Worm (Caenorhabditis elegans) whole organism, L4 larva: ENCODE data around the gene K10D2.5.

Experiments
- F10B5.3 ChIP-seq: sonication (generic microtip); optimal IDR thresholded peaks from 2 replicates; lab custom pipeline; 2016; ENCODE audit warnings: mild to moderate bottlenecking, missing genetic modification characterization, missing compliant biosample characterization
- F26F4.8 ChIP-seq: fragments of 200-800 bp; sonication (Bioruptor generic); conservative IDR thresholded peaks from 2 replicates; pipeline ENCODE4 v1.3.6; 2022; ENCODE audit warnings: missing genetic modification characterization, missing compliant biosample characterization
- F37D6.2 ChIP-seq: sonication (generic microtip); optimal IDR thresholded peaks from 2 replicates; lab custom pipeline; 2016; ENCODE audit warnings: mild to moderate bottlenecking, missing genetic modification characterization, missing compliant biosample characterization
- T20F7.1 ChIP-seq: fragments of 200-800 bp; sonication (Bioruptor generic); optimal IDR thresholded peaks from 2 replicates; lab custom pipeline; 2018; ENCODE audit warnings: mild to moderate bottlenecking, missing genetic modification characterization, missing compliant biosample characterization
- T26A8.4 ChIP-seq: fragments of 200-800 bp; sonication (Bioruptor generic); IDR thresholded peaks from 2 replicates; pipeline ENCODE4 v1.3.6; 2022; ENCODE audit warnings: missing genetic modification characterization, missing compliant biosample characterization
- Y105C5A.15 ChIP-seq: fragments of 200-800 bp; sonication (Bioruptor generic); IDR thresholded peaks from 2 replicates; pipeline ENCODE4 v1.3.6; 2022; ENCODE audit warnings: missing genetic modification characterization, missing compliant biosample characterization
- ZK337.2 ChIP-seq: fragments of 200-800 bp; sonication (Bioruptor generic); IDR thresholded peaks from 2 replicates; pipeline ENCODE4 v1.3.6; 2022; ENCODE audit warnings: missing genetic modification reagents, missing genetic modification characterization, missing compliant biosample characterization
- aha-1 ChIP-seq: fragments of 150-350 bp; peaks from one replicate; lab custom pipeline; 2014; ENCODE audit warnings: missing biosample characterization, missing genetic modification characterization
- ceh-82 ChIP-seq: sonication (generic microtip); optimal IDR thresholded peaks from 2 replicates; lab custom pipeline; 2017; ENCODE audit warnings: missing biosample characterization, missing genetic modification characterization
- daf-12 ChIP-seq: fragments of 150-350 bp; optimal IDR thresholded peaks from 2 replicates; lab custom pipeline; 2014; ENCODE audit warnings: missing biosample characterization, missing genetic modification reagents, missing genetic modification characterization
- daf-16 ChIP-seq, 3 experiments: sonication (generic microtip); optimal IDR thresholded peaks; 2 replicates each; lab custom pipeline; 2016 to 2017; ENCODE audit warnings: missing genetic modification characterization in 3 of 3, missing genetic modification reagents in 3 of 3, mild to moderate bottlenecking in 2 of 3, missing compliant biosample characterization in 2 of 3, missing biosample characterization in 1 of 3, moderate library complexity in 1 of 3
- dmd-6 ChIP-seq: fragments of 200-800 bp; sonication (Bioruptor generic); IDR thresholded peaks from 2 replicates; pipeline ENCODE4 v1.3.6; 2022; ENCODE audit warnings: missing genetic modification reagents, missing genetic modification characterization, missing compliant biosample characterization
- dmd-8 ChIP-seq: fragments of 200-800 bp; sonication (Bioruptor generic); IDR thresholded peaks from 2 replicates; pipeline ENCODE4 v1.3.6; 2022; ENCODE audit warnings: missing genetic modification characterization, missing compliant biosample characterization
- dpl-1 ChIP-seq: fragments of 150-350 bp; optimal IDR thresholded peaks from 2 replicates; lab custom pipeline; 2014; ENCODE audit warnings: missing biosample characterization, missing genetic modification reagents, missing genetic modification characterization
- dve-1 ChIP-seq: sonication (generic microtip); optimal IDR thresholded peaks from 2 replicates; lab custom pipeline; 2017; ENCODE audit warnings: antibody characterized with exemption, mild to moderate bottlenecking, missing genetic modification characterization, missing compliant biosample characterization; ENCODE audit not compliant: insufficient read depth
- egl-27 ChIP-seq: sonication (generic microtip); optimal IDR thresholded peaks from 3 replicates; lab custom pipeline; 2017; ENCODE audit warnings: missing biosample characterization, missing genetic modification reagents, missing genetic modification characterization
- fkh-10 ChIP-seq: fragments of 150-350 bp; optimal IDR thresholded peaks from 2 replicates; lab custom pipeline; 2014; ENCODE audit warnings: missing biosample characterization, missing genetic modification reagents, missing genetic modification characterization
- hlh-11 ChIP-seq: fragments of 200-800 bp; sonication (Bioruptor generic); optimal IDR thresholded peaks from 2 replicates; lab custom pipeline; 2018; ENCODE audit warnings: mild to moderate bottlenecking, missing genetic modification characterization, missing compliant biosample characterization
- hlh-30 ChIP-seq: sonication (generic microtip); optimal IDR thresholded peaks from 2 replicates; lab custom pipeline; 2017; ENCODE audit warnings: antibody characterized with exemption, mild to moderate bottlenecking, missing genetic modification characterization, missing compliant biosample characterization; ENCODE audit not compliant: insufficient read depth
- lin-38 ChIP-seq: fragments of 200-800 bp; sonication (Bioruptor generic); IDR thresholded peaks from 2 replicates; pipeline ENCODE4 v1.3.6; 2022; ENCODE audit warnings: missing genetic modification reagents, missing genetic modification characterization, missing compliant biosample characterization
- lir-3 ChIP-seq: sonication (generic microtip); optimal IDR thresholded peaks from 2 replicates; lab custom pipeline; 2016; ENCODE audit warnings: mild to moderate bottlenecking, missing genetic modification characterization, missing compliant biosample characterization
- mdl-1 ChIP-seq, 2 experiments: fragments of 150-350 bp in 1 of 2; sonication (generic microtip) in 1 of 2; optimal IDR thresholded peaks; 2 replicates each; lab custom pipeline; 2014 to 2017; ENCODE audit warnings: missing biosample characterization in 2 of 2, missing genetic modification characterization in 2 of 2
- mxl-3 ChIP-seq: fragments of 200-800 bp; sonication (Bioruptor generic); optimal IDR thresholded peaks from 2 replicates; lab custom pipeline; 2018; ENCODE audit warnings: mild to moderate bottlenecking, missing genetic modification characterization, missing compliant biosample characterization
- nhr-11 ChIP-seq: fragments of 150-350 bp; optimal IDR thresholded peaks from 2 replicates; lab custom pipeline; 2014; ENCODE audit warnings: missing biosample characterization, missing genetic modification characterization
- nhr-25 ChIP-seq: sonication (generic microtip); optimal IDR thresholded peaks from 2 replicates; lab custom pipeline; 2017; ENCODE audit warnings: missing genetic modification characterization, mild to moderate bottlenecking, missing compliant biosample characterization, antibody characterized with exemption, moderate library complexity, borderline replicate concordance; ENCODE audit not compliant: insufficient read depth
- nhr-28 ChIP-seq: fragments of 150-350 bp; optimal IDR thresholded peaks from 2 replicates; lab custom pipeline; 2014; ENCODE audit warnings: missing biosample characterization, missing genetic modification characterization
- nhr-6 ChIP-seq: fragments of 150-350 bp; optimal IDR thresholded peaks from 2 replicates; lab custom pipeline; 2014; ENCODE audit warnings: missing biosample characterization, missing genetic modification characterization
- nhr-76 ChIP-seq: fragments of 150-350 bp; optimal IDR thresholded peaks from 2 replicates; lab custom pipeline; 2014; ENCODE audit warnings: missing biosample characterization, missing genetic modification characterization
- pqm-1 ChIP-seq: sonication (generic microtip); optimal IDR thresholded peaks from 2 replicates; lab custom pipeline; 2017; ENCODE audit warnings: missing biosample characterization, missing genetic modification characterization
- saeg-2 ChIP-seq: fragments of 200-800 bp; sonication (Bioruptor generic); IDR thresholded peaks from 2 replicates; pipeline ENCODE4 v1.3.6; 2022; ENCODE audit warnings: missing genetic modification reagents, missing genetic modification characterization, missing compliant biosample characterization
- sdz-12 ChIP-seq: fragments of 200-800 bp; sonication (Bioruptor generic); optimal IDR thresholded peaks from 2 replicates; lab custom pipeline; 2018; ENCODE audit warnings: mild to moderate bottlenecking, missing genetic modification characterization, missing compliant biosample characterization
- snpc-4 ChIP-seq: fragments of 150-350 bp; optimal IDR thresholded peaks from 2 replicates; lab custom pipeline; 2014; ENCODE audit warnings: missing biosample characterization, missing genetic modification characterization
- tra-1 ChIP-seq: fragments of 200-800 bp; sonication (Bioruptor generic); IDR thresholded peaks from 2 replicates; pipeline ENCODE4 v1.3.6; 2022; ENCODE audit warnings: missing genetic modification reagents, missing genetic modification characterization, missing compliant biosample characterization
- unc-62 ChIP-seq, 3 experiments: fragments of 150-350 bp in 1 of 3; sonication (generic microtip); optimal IDR thresholded peaks in 2 of 3; peaks in 1 of 3; 1 replicate in 1 of 3; 2 replicates in 2 of 3; lab custom pipeline; 2014 to 2017; ENCODE audit warnings: missing biosample characterization in 3 of 3, missing genetic modification characterization in 3 of 3, missing genetic modification reagents in 3 of 3, missing genotype in 1 of 3
- zfp-2 ChIP-seq: sonication (generic microtip); optimal IDR thresholded peaks from 2 replicates; lab custom pipeline; 2016; ENCODE audit warnings: mild to moderate bottlenecking, missing genetic modification characterization, missing compliant biosample characterization

The K10D2.5 gene

DNA sequence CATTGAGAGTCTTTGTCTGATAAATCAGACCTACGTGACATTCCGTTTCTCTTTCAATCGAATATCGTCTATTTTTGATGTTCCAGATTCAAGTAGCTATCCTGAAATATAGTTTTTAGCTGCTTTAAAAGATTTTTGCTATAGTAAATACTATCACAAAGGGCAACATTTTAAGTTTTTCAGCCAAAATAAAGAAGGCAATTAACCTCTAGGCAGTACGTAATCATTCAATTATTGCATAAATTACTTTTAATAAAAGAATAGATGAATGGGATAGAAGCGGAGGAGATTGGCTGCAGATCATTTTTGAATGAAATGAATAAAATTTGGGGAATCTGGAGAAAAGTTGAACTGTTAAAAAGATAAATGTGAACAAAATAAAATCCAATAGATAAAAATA, 2.8 kb upstream of the K10D2.5 start, which contains the start of gene ulp-1:
Gene ulp-1, minus strand, starts transcription at position 101 of the 400 bp plus-strand sequence.
- TF ChIP-seq F10B5.3 (tag; lab: Kevin White, UChicago) (peak; percentile 14), lin-38 (GFP tag; lab: Robert Waterston, UW) (peak; percentile 24; the same call in 1 of the 2 replicates), nhr-28 (no peak)
- TF ChIP-seq, all 104 proteins: peak for 2

DNA sequence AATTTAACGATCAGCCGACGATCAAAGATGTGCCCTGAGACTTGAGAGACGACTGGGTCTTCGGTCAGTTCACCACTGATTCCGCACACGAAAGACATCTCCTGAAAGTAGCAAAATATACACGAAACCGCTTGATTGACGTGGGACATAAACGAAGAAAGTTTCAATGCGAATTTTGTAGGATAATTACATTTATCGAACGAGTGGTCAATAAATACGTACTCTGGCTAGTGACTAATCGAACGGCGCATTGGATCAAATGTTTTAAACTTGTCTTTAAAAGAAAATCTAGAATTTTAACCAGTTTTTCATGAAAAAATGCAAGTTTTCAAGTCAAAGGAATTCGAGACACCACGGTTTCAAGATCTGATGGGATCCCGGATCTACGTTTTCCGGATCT, 575 bp upstream of the K10D2.5 start, which contains the start of gene prp-19:
Gene prp-19, minus strand, starts transcription at position 101 of the 400 bp plus-strand sequence.
- no peak for TF ChIP-seq nhr-25 (tag; lab: Kevin White, UChicago)
- no peak for TF ChIP-seq snpc-4
- TF ChIP-seq tra-1 (GFP tag; lab: Robert Waterston, UW): no peak
- peak; percentile 74 for TF ChIP-seq aha-1

DNA sequence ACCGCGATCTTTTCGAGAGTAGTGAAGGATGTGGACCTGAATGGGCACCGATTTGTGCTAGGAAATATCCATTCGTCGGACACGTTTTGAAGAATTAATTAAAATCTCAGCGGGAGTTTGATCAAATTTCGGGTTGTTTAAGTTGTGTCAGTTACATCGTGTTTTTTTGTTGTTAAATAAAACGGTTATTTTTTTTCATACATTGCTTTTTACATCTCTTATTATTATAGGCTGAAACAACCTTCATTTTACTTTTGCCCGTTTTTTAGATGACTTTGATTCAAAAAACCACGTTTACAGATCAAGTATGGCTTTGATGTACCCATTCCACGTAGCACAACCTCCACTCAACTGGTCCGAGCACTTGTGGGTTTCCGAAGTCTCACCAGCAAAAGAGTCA, 619 bp downstream of the K10D2.5 start, which contains the start of gene emb-1:
Gene emb-1, plus strand, starts transcription at position 301 of the 400 bp plus-strand sequence.
- no peak for TF ChIP-seq saeg-2 (GFP tag; lab: Robert Waterston, UW)
- no peak for TF ChIP-seq ZK337.2
- TF ChIP-seq, all 104 proteins: peak for 0

DNA sequence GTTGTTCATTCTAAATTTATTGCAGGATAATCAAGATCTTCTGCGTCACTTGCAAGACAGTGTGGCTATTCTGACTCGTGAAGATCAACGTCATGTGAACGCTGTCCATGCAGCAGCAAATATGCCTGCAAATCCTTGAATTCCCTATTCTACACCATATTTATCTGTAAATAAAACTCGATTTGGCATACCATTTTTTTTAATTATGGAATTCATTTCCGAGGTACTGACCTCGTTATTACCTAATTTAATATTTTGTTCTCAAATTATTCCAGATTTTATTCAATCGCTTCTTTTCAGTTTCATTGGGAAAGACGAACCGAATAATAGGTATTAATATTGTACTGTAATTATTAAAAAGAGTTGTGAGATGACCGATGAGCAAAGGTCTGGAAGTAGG, 1.1 kb downstream of the K10D2.5 start, which contains the start of gene cid-1:
Gene cid-1, plus strand, starts transcription at position 301 of the 400 bp plus-strand sequence.
- TF ChIP-seq dmd-8 (GFP tag; lab: Robert Waterston, UW): no peak
- peak; percentile 48 for TF ChIP-seq aha-1

DNA sequence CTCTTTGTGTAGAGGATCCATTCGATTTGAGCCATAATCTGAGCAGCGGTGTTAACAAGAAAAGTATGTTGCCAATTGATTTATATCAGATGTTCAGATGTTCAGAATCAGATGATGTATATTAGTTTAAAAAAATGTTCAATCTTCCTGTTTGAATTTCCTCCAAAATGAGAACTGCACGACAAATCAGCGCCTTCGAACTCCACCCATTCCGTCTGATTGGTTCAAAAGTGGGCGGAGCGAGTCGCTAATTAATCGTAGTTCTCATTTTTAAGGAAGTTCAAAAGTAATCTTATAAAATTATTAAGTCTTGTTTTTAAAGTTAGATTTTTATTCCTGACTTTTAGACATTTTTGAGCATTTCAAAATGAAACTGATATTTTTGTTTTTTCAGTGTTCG, 6.6 kb downstream of the K10D2.5 start:
- TF ChIP-seq T26A8.4 (GFP tag; lab: Robert Waterston, UW) (no peak), lir-3 (tag; lab: Kevin White, UChicago) (no peak), zfp-2 (tag; lab: Kevin White, UChicago) (no peak), nhr-6 (tag; lab: Kevin White, UChicago) (no peak), unc-62 (GFP tag; optimal IDR thresholded peaks at IDR 0.05 in 1 of 2; lab: Kevin White, UChicago) (peak in 1 of 2 experiments; percentile 73), unc-62 (tag; optimal IDR thresholded peaks at IDR 0.05; lab: Kevin White, UChicago) (no peak), sdz-12 (no peak)

DNA sequence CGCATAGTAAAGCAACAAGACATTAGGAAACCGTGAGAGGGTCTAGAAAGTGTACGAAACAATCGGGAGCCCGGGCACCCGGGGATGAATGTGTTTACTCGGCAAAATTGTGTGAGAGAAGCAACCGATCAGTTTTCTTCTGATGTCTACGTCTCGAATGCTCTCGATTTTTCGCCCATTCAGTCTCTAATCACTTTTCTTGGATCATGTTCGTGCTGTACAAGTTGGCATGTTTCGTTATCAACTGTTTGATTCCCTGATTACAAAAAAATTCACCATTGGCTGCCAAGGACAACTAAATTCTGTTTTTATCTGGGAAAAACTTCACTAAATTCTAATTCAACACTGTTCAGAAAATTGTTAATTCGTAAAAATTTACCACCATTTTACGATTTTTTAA, 8.1 kb downstream of the K10D2.5 start:
- peak; percentile 22 for TF ChIP-seq aha-1
- TF ChIP-seq pqm-1 (tag; lab: Kevin White, UChicago): peak; percentile 9
- peak in 1 of 2 experiments; percentile 76 for TF ChIP-seq unc-62 (GFP tag; optimal IDR thresholded peaks at IDR 0.05 in 1 of 2; lab: Kevin White, UChicago)
- TF ChIP-seq unc-62 (tag; optimal IDR thresholded peaks at IDR 0.05; lab: Kevin White, UChicago): no peak
- TF ChIP-seq Y105C5A.15 (GFP tag; lab: Robert Waterston, UW): no peak
- peak; percentile 46 for TF ChIP-seq dmd-6 (GFP tag; lab: Robert Waterston, UW)
- peak; percentile 20 for TF ChIP-seq dve-1
- TF ChIP-seq nhr-76: no peak
- TF ChIP-seq nhr-25 (tag; lab: Kevin White, UChicago): no peak
- TF ChIP-seq daf-16 (GFP tag; optimal IDR thresholded peaks at IDR 0.05; lab: Kevin White, UChicago): no peak
- peak; percentile 51 for TF ChIP-seq daf-16 (tag; optimal IDR thresholded peaks at IDR 0.05; lab: Kevin White, UChicago)
- TF ChIP-seq hlh-11: peak; percentile 34
- TF ChIP-seq nhr-28: peak; percentile 31

DNA sequence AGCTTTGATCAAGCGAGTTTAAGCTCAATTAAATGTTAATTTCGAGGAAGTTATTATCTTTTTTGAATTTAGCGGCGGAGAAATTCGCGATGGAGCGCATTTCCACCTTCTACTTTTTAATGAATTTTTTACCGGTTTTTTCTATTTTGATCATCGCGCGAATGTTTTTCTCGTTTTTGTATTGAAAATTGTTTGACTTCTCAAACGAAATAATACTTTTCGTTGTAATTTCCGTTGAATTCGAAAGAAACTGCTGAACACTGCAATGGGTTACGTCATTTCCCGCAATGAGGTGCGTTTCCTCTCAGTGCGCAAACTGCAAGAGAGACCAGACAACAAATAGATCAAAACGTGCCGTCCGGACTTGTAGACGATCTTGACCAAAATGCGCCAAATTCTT, 8.7 kb downstream of the K10D2.5 start:
- peak; percentile 18 for TF ChIP-seq mxl-3 (GFP tag; lab: Kevin White, UChicago)
- TF ChIP-seq nhr-25 (tag; lab: Kevin White, UChicago): no peak
- no peak for TF ChIP-seq nhr-76
- TF ChIP-seq ZK337.2: no peak
- TF ChIP-seq nhr-11 (tag; lab: Kevin White, UChicago): no peak
- TF ChIP-seq mdl-1 (tag; optimal IDR thresholded peaks at IDR 0.05; lab: Kevin White, UChicago): peak in 1 of 2 experiments; percentile 38
- TF ChIP-seq lin-38 (GFP tag; lab: Robert Waterston, UW): peak; percentile 72
- TF ChIP-seq F26F4.8: no peak
- TF ChIP-seq T20F7.1 (GFP tag; lab: Kevin White, UChicago): no peak
- TF ChIP-seq ceh-82 (tag; lab: Kevin White, UChicago): no peak
- no peak for TF ChIP-seq daf-12 (tag; lab: Kevin White, UChicago)
- no peak for TF ChIP-seq fkh-10 (GFP tag; lab: Kevin White, UChicago)
- TF ChIP-seq hlh-11: peak; percentile 19
- TF ChIP-seq dpl-1: peak; percentile 1
- peak; percentile 10 for TF ChIP-seq hlh-30 (tag; lab: Kevin White, UChicago)
- no peak for TF ChIP-seq egl-27 (tag; lab: Kevin White, UChicago)
- TF ChIP-seq snpc-4: no peak
- no peak for TF ChIP-seq F37D6.2 (tag; lab: Kevin White, UChicago)
